Worm (Caenorhabditis elegans) whole organism, early embryonic: ENCODE results near the gene T04C4.3.

Source experiments
- ama-1 ChIP-seq: fragments of 150-350 bp; optimal IDR thresholded peaks from 2 replicates; lab custom pipeline; 2014
- hmg-4 ChIP-seq: fragments of 200-800 bp; sonication (Bioruptor generic); optimal IDR thresholded peaks from 2 replicates; lab custom pipeline; 2018; ENCODE audit warnings: mild to moderate bottlenecking, missing genetic modification characterization, missing compliant biosample characterization
- hnd-1 ChIP-seq: sonication (generic microtip); optimal IDR thresholded peaks from 2 replicates; lab custom pipeline; 2016; ENCODE audit warnings: missing genetic modification characterization, missing compliant biosample characterization
- sea-1 ChIP-seq: fragments of 200-800 bp; sonication (Bioruptor generic); conservative IDR thresholded peaks from 2 replicates; pipeline ENCODE4 v1.3.6; 2022; ENCODE audit warnings: missing genetic modification characterization, missing compliant biosample characterization
- tbx-11 ChIP-seq: fragments of 200-800 bp; sonication (Bioruptor generic); IDR thresholded peaks from 2 replicates; pipeline ENCODE4 v1.3.6; 2022; ENCODE audit warnings: missing genetic modification characterization, missing compliant biosample characterization
- tbx-37 ChIP-seq: fragments of 200-800 bp; sonication (Bioruptor generic); conservative IDR thresholded peaks from 2 replicates; pipeline ENCODE4 v1.3.6; 2022; ENCODE audit warnings: missing genetic modification reagents, missing genetic modification characterization, missing compliant biosample characterization

DNA sequence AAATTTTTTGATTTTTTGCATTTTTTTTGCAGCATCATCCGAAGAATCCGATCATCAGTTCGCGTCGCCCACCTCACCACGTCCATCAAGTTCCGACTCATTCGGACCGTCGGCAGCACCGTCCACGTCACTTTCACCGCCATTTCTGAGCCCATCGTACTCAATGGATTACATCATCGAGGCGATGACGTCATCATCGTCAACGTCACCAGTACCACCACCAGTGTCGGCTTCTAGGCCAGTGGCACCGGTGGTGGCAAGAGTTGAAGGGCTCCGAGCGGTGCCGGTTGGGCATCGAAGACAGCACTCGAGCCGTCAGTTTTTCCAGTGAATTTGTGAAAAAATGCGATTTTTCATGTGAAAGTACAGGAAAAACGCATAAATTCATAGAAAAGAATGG, 7.0 kb upstream of the T04C4.3 start:
- TF ChIP-seq tbx-11 (no peak), sea-1 (GFP tag; lab: Robert Waterston, UW) (no peak), ama-1 (lab: Kevin White, UChicago) (no peak), hnd-1 (tag; lab: Kevin White, UChicago) (no peak), tbx-37 (GFP tag; lab: Robert Waterston, UW) (no peak), hmg-4 (GFP tag; lab: Kevin White, UChicago) (no peak)
